Fruit fly (Drosophila melanogaster): ENCODE data around the gene CG31787.

DNA sequence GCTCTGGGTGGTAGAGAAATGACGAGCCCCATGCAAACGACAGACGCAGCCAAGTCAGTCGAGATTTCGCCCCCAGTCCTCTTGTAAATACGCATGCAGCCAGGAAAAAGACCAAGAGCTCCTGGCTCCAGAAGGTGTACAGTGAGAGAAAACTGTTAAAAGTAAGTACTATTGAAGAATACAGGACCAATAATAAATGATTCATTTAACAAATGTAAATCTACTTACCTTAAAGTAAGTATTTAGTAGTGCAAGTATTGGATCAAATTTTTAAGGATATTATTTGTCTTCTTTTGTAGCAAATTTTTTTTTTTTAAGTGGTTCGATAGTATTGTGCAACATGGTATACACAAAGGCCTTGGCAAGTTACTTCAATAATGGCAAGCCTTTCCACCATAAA lies 49.0 kb downstream of the CG31787 start:
- TF ChIP-seq usp (GFP tag; optimal IDR thresholded peaks at IDR 0.05) (no peak), EcR (GFP tag; optimal IDR thresholded peaks at IDR 0.05) (no peak), Dll (optimal IDR thresholded peaks at IDR 0.05) (no peak), psq (optimal IDR thresholded peaks at IDR 0.05) (no peak), CG8478 (optimal IDR thresholded peaks at IDR 0.05) (no peak)
